Worm (Caenorhabditis elegans): ENCODE data around the gene Y32G9A.3.

ce11 chrV:1889996-1890395 is 21.2 kb upstream of the Y32G9A.3 start:
- TF ChIP-seq T26A5.8 (tag; optimal IDR thresholded peaks at IDR 0.05), result no peak
- no peak for TF ChIP-seq nfya-1 (tag; optimal IDR thresholded peaks at IDR 0.05; ENCODE audit: borderline replicate concordance, insufficient read depth)
- no peak for TF ChIP-seq sea-2 (GFP tag; IDR thresholded peaks at IDR 0.05)
- no peak for TF ChIP-seq nfya-2 (GFP tag; IDR thresholded peaks at IDR 0.05)
- TF ChIP-seq pha-4 (tag; optimal IDR thresholded peaks at IDR 0.05), result no peak
- no peak for TF ChIP-seq ccch-3 (GFP tag; optimal IDR thresholded peaks at IDR 0.05)
- no peak for TF ChIP-seq F22D6.2 (tag; optimal IDR thresholded peaks at IDR 0.05)
- TF ChIP-seq unc-130 (GFP tag; optimal IDR thresholded peaks at IDR 0.05), result no peak

Measured in whole organism, young adult.